Worm (Caenorhabditis elegans): ENCODE data around the gene col-110.
A peak's percentile ranks its signal among the peaks of the same experiment; 100 is the strongest.

Gene col-110

DNA sequence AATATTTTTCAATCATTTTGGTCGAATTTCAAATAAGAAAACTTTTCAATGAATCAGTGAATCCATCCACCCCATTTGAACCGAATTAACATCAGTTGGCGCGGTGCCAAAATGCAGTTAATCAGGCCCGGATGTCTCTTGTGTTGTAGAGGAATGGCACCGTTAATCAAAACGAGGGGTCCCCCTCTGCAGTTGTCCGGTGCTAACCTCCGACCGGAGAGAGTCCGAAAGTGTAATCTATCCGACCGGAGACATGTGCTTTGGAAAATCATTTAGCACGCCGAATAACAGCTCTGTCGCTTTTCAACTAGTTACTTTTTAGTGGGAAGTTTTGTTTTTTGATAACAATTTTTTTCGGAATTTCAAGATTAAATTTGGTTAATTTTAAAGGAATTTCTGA lies 35.8 kb upstream of the col-110 start:
- TF ChIP-seq unc-120 (tag; optimal IDR thresholded peaks at IDR 0.05; ENCODE audit: poor library complexity, severe bottlenecking) = no peak
- no peak for TF ChIP-seq zip-8 (tag; optimal IDR thresholded peaks at IDR 0.05)
- TF ChIP-seq ceh-39 (tag; optimal IDR thresholded peaks at IDR 0.05) = no peak
- TF ChIP-seq M03D4.4 (tag; optimal IDR thresholded peaks at IDR 0.05) = no peak
- TF ChIP-seq nhr-12 (tag; optimal IDR thresholded peaks at IDR 0.05) = no peak
- no peak for TF ChIP-seq unc-62 (GFP tag; optimal IDR thresholded peaks at IDR 0.05)
- peak; percentile 52 for TF ChIP-seq hlh-1 (tag; optimal IDR thresholded peaks at IDR 0.05)
- TF ChIP-seq bed-3 (GFP tag; optimal IDR thresholded peaks at IDR 0.05) = no peak
- TF ChIP-seq snpc-4 (tag; optimal IDR thresholded peaks at IDR 0.05) = no peak

DNA sequence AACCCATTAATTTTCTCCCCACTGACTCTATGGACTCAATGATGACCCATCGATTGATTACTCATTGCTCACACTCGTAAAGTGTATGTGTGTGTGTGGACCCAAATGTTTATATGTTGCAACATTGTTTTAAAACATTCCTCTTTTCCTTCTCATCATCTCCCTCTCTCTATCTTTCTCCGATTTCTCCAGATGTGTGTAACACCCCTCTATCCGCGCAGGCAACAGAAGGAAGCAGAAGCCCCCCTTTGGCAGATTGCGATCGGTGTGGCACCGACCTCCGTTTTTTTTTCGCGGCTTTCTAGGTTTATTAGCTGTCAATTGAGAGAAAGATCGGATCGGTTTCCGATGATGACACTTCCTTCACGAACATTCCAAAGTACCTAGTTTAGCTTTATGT lies 34.1 kb upstream of the col-110 start:
- TF ChIP-seq nhr-2 (tag; optimal IDR thresholded peaks at IDR 0.05) = no peak
- TF ChIP-seq ham-2 (GFP tag; optimal IDR thresholded peaks at IDR 0.05) = peak; percentile 47
- no peak for TF ChIP-seq ceh-43 (GFP tag; optimal IDR thresholded peaks at IDR 0.05)
- no peak for TF ChIP-seq ztf-11 (tag; optimal IDR thresholded peaks at IDR 0.05)
- peak; percentile 67 for TF ChIP-seq unc-120 (tag; optimal IDR thresholded peaks at IDR 0.05; ENCODE audit: poor library complexity, severe bottlenecking)

DNA sequence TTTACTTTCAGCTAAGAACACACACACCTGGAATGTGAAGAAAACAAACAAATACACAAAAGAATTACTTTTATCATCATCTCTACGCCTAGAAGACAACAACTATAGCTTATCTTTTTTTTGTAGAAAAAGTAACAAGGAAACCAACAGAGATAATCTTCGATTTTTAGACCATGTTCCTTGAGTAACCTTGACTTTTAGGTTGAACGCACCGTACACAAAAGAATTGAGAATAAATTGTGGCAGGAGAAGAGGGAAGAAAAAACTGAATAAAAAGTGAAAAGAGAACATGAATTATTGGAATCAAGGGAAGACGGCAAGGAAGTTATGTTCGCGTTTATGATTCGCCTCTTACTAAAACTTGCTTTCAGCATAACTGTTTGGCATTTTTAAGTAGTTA lies 31.5 kb upstream of the col-110 start:
- no peak for TF ChIP-seq lsy-2 (tag; optimal IDR thresholded peaks at IDR 0.05)

DNA sequence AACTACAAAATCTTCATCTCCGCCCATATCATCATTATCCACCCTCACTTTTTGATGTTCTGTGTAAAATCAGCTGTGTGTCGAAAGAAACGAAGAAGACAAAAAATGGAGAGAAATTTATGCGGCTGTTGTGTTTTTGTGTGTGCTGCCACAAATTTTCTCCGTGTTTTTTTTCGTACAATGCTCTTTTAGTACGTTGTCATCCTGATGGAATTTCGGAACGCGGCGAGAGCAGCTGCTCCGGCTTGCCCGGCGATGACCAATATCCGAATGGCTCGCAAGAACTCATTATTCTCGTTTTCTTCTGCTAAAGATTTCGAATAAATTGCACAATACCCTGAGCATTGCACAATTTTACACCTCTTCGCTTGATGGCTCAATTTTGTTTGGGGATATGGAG lies 29.9 kb upstream of the col-110 start:
- TF ChIP-seq snpc-4 (tag; optimal IDR thresholded peaks at IDR 0.05) = no peak
- no peak for TF ChIP-seq lin-13 (tag; optimal IDR thresholded peaks at IDR 0.05)
- TF ChIP-seq mep-1 (tag; optimal IDR thresholded peaks at IDR 0.05) = no peak
- peak; percentile 74 for TF ChIP-seq unc-120 (tag; optimal IDR thresholded peaks at IDR 0.05; ENCODE audit: poor library complexity, severe bottlenecking)
- no peak for TF ChIP-seq nhr-2 (tag; optimal IDR thresholded peaks at IDR 0.05)
- TF ChIP-seq zip-8 (tag; optimal IDR thresholded peaks at IDR 0.05) = no peak
- no peak for TF ChIP-seq nhr-12 (tag; optimal IDR thresholded peaks at IDR 0.05)
- peak; percentile 18 for TF ChIP-seq unc-62 (GFP tag; optimal IDR thresholded peaks at IDR 0.05)
- TF ChIP-seq sptf-1 (tag; optimal IDR thresholded peaks at IDR 0.05) = no peak
- no peak for TF ChIP-seq nhr-28 (tag; optimal IDR thresholded peaks at IDR 0.05)
- no peak for TF ChIP-seq blmp-1 (tag; optimal IDR thresholded peaks at IDR 0.05)
- no peak for TF ChIP-seq tbx-8 (GFP tag; optimal IDR thresholded peaks at IDR 0.05)
- no peak for TF ChIP-seq ceh-83 (GFP tag; optimal IDR thresholded peaks at IDR 0.05)
- peak; percentile 62 for TF ChIP-seq hlh-1 (tag; optimal IDR thresholded peaks at IDR 0.05)
- TF ChIP-seq unc-39 (tag; optimal IDR thresholded peaks at IDR 0.05) = no peak
- TF ChIP-seq pha-4 (tag; optimal IDR thresholded peaks at IDR 0.05) = no peak
- TF ChIP-seq elt-3 (tag; optimal IDR thresholded peaks at IDR 0.05) = no peak
- TF ChIP-seq elt-1 (tag; optimal IDR thresholded peaks at IDR 0.05; ENCODE audit: borderline replicate concordance, insufficient read depth) = no peak
- TF ChIP-seq mls-2 (tag; optimal IDR thresholded peaks at IDR 0.05) = no peak
- TF ChIP-seq ceh-43 (GFP tag; optimal IDR thresholded peaks at IDR 0.05) = no peak
- no peak for TF ChIP-seq drap-1 (GFP tag; optimal IDR thresholded peaks at IDR 0.05)

DNA sequence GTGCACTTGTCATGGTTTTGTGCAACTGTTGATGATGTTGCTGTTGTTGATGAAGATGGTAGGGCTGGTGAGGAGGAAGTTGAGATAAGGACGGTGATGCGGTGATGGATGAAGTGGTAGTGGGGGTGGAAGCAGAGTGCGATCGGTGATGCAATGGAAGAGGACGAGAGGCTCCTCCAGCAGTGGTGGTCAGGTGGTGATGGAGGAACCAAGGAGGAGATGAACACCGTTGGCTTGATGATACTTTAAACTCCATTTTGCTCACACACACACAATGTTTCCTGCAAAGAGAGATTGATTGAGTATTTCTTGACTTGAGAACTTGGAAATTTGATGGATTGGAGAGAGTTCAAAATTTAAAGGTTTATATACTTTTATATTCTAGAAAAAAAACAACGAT lies 28.4 kb upstream of the col-110 start, which contains the start of gene F19C7.8:
Gene F19C7.8, minus strand, starts transcription at position 256 of the 400 bp plus-strand sequence.
- TF ChIP-seq tbx-8 (GFP tag; optimal IDR thresholded peaks at IDR 0.05) (no peak), nhr-12 (tag; optimal IDR thresholded peaks at IDR 0.05) (no peak), M03D4.4 (tag; optimal IDR thresholded peaks at IDR 0.05) (no peak), unc-120 (tag; optimal IDR thresholded peaks at IDR 0.05; ENCODE audit: poor library complexity, severe bottlenecking) (peak; percentile 22), ztf-11 (tag; optimal IDR thresholded peaks at IDR 0.05) (no peak), pha-4 (tag; optimal IDR thresholded peaks at IDR 0.05) (no peak), sptf-1 (tag; optimal IDR thresholded peaks at IDR 0.05) (no peak), unc-39 (tag; optimal IDR thresholded peaks at IDR 0.05) (no peak), ceh-43 (GFP tag; optimal IDR thresholded peaks at IDR 0.05) (no peak), ham-2 (GFP tag; optimal IDR thresholded peaks at IDR 0.05) (no peak), cnd-1 (tag; optimal IDR thresholded peaks at IDR 0.05) (no peak), bed-3 (GFP tag; optimal IDR thresholded peaks at IDR 0.05) (no peak), hlh-1 (tag; optimal IDR thresholded peaks at IDR 0.05) (peak; percentile 73)

DNA sequence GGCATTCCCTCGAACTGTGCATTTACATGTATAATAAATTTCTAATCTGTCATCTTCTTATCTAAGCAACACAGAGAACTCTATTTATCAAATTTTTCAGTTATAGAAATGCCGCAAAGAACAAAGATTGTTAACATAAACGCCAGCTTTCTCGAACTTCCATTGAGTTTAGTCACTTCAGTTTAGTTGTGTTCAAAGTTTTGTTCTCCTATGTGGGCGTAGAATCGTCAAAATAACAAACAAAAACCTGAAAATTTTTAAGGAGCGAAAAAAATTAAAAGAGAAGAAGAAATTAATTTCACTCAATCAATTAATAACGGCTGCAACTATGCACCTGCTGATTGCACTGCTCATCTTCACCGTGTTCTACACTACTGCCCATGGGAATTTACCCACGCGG lies 26.5 kb upstream of the col-110 start, which contains the start of gene R105.5:
Gene R105.5, plus strand, starts transcription at position 301 of the 400 bp plus-strand sequence.
- no peak for TF ChIP-seq tbx-8 (GFP tag; optimal IDR thresholded peaks at IDR 0.05)
- TF ChIP-seq sem-2 (GFP tag; optimal IDR thresholded peaks at IDR 0.05) = no peak
